Worm (Caenorhabditis elegans) whole organism, early embryonic: ENCODE results near the gene mac-1.

Experiments used
- F13C5.2 ChIP-seq: sonication (generic microtip); optimal IDR thresholded peaks from 2 replicates; lab custom pipeline; 2017; ENCODE audit warnings: mild to moderate bottlenecking, missing genetic modification characterization, inconsistent platforms, missing compliant biosample characterization
- ama-1 ChIP-seq: fragments of 150-350 bp; optimal IDR thresholded peaks from 2 replicates; lab custom pipeline; 2014
- ets-7 ChIP-seq: sonication (generic microtip); optimal IDR thresholded peaks from 2 replicates; lab custom pipeline; 2016; ENCODE audit warnings: missing genotype, missing genetic modification characterization, missing compliant biosample characterization
- hmg-4 ChIP-seq: fragments of 200-800 bp; sonication (Bioruptor generic); optimal IDR thresholded peaks from 2 replicates; lab custom pipeline; 2018; ENCODE audit warnings: mild to moderate bottlenecking, missing genetic modification characterization, missing compliant biosample characterization
- pes-1 ChIP-seq: fragments of 200-800 bp; sonication (Bioruptor generic); IDR thresholded peaks from 2 replicates; pipeline ENCODE4 v1.3.6; 2022; ENCODE audit warnings: missing genetic modification reagents, missing genetic modification characterization, missing compliant biosample characterization
- tbx-37 ChIP-seq: fragments of 200-800 bp; sonication (Bioruptor generic); conservative IDR thresholded peaks from 2 replicates; pipeline ENCODE4 v1.3.6; 2022; ENCODE audit warnings: missing genetic modification reagents, missing genetic modification characterization, missing compliant biosample characterization

DNA sequence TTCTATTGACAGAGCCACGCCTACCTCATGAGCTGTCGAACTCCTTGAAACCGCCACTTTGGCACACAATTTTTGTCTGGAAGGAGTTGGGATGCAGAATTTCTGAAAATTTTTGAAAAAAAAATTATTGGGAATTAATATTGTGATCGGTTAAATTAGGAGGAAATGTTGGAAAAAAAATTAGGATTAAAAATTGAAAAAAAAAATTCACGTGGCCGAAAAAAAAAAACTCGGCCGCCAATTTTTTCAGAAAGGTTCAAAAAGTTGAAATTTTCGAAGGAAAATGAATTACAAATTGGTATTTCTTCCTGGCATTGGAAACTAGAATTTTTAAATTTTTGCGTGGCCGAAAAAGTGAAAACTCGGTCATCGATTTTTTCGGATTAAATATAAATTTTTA is 35.4 kb upstream of the mac-1 start, which contains the start of gene dmsr-3:
- TF ChIP-seq pes-1 (no peak), ama-1 (lab: Kevin White, UChicago) (no peak), ets-7 (tag; lab: Kevin White, UChicago) (no peak), F13C5.2 (tag; lab: Kevin White, UChicago) (no peak), hmg-4 (GFP tag; lab: Kevin White, UChicago) (no peak), tbx-37 (no peak)
